Worm (Caenorhabditis elegans): ENCODE measurements around the gene Y94H6A.5.

The Y94H6A.5 gene

ce11 chrIV:2657307-2657706 is 46.5 kb downstream of the Y94H6A.5 start:
- no peak for TF ChIP-seq zag-1 (tag; optimal IDR thresholded peaks at IDR 0.05)
- TF ChIP-seq nhr-11 (tag; optimal IDR thresholded peaks at IDR 0.05) = no peak
- TF ChIP-seq lir-3 (tag; optimal IDR thresholded peaks at IDR 0.05; ENCODE audit: poor library complexity) = no peak
- no peak for TF ChIP-seq swsn-7 (tag; optimal IDR thresholded peaks at IDR 0.05)
- TF ChIP-seq C34B4.2 (tag; optimal IDR thresholded peaks at IDR 0.05) = no peak
- no peak for TF ChIP-seq ama-1 (optimal IDR thresholded peaks at IDR 0.05)
- TF ChIP-seq irx-1 (tag; optimal IDR thresholded peaks at IDR 0.05) = no peak
- peak; percentile 12 for TF ChIP-seq rnt-1 (tag; optimal IDR thresholded peaks at IDR 0.05)
- no peak for TF ChIP-seq nhr-85 (tag)
- TF ChIP-seq hpl-2 (GFP tag; optimal IDR thresholded peaks at IDR 0.05) = no peak
- no peak for TF ChIP-seq ztf-11 (tag; optimal IDR thresholded peaks at IDR 0.05)
- TF ChIP-seq snu-23 (GFP tag; optimal IDR thresholded peaks at IDR 0.05) = peak; percentile 11
- TF ChIP-seq efl-1 (optimal IDR thresholded peaks at IDR 0.05) = peak in 1 of 2 experiments; percentile 15
- TF ChIP-seq efl-1 (GFP tag; optimal IDR thresholded peaks at IDR 0.05 in 1 of 2) = no peak
- TF ChIP-seq aly-2 (tag; optimal IDR thresholded peaks at IDR 0.05) = no peak
- TF ChIP-seq ceh-88 (GFP tag; IDR thresholded peaks at IDR 0.05) = no peak
- no peak for TF ChIP-seq nhr-76 (tag; optimal IDR thresholded peaks at IDR 0.05)
- no peak for TF ChIP-seq nhr-71 (tag; optimal IDR thresholded peaks at IDR 0.05)
- TF ChIP-seq C16A3.4 (tag; optimal IDR thresholded peaks at IDR 0.05) = no peak
- TF ChIP-seq skn-1 (tag; optimal IDR thresholded peaks at IDR 0.05) = no peak
- TF ChIP-seq nhr-28 (tag; optimal IDR thresholded peaks at IDR 0.05) = no peak

DNA sequence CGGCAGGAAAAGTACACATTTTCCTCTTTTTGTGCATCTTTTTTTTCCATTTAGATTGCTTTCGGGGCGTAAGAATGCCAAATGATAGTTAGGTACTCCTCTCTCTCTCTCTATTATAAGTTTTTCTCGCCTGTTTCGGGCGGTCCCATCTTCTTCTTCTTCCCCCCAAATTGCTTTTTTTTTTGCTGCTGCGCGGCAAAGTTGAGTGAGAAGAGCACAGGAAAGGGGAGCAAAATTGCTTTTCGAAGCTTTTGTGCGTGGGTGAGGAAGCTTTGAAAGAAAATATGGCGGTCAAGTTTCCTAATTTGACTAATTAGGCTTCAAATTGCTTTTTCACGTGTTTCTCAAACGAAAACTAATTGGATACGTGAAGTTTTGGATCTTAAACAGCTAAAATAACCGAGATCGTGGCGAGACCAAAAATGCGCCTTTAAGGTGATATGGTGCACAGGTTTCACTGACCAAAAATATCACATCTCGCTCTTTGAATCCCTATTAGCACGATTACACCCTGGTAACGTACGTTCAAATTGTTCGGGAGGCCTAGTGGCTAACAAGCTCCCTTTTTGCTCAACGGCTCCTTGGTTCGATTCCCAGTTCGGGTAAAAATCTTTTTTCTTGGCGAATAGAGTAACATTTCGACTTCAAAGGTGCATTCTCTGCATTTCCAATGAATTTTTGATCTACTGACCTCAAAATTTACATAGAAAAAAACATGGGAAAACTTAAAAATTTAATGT is 47.2 kb downstream of the Y94H6A.5 start:
- no peak for TF ChIP-seq nhr-84 (tag; optimal IDR thresholded peaks at IDR 0.05)
- no peak for TF ChIP-seq ztf-11 (tag; optimal IDR thresholded peaks at IDR 0.05)
- no peak for TF ChIP-seq lin-39 (tag; optimal IDR thresholded peaks at IDR 0.05)
- no peak for TF ChIP-seq vab-15 (tag; optimal IDR thresholded peaks at IDR 0.05)
- TF ChIP-seq nhr-12 (tag; optimal IDR thresholded peaks at IDR 0.05) = no peak
- no peak for TF ChIP-seq ama-1 (optimal IDR thresholded peaks at IDR 0.05)
- TF ChIP-seq ceh-88 (GFP tag; IDR thresholded peaks at IDR 0.05) = no peak
- TF ChIP-seq jun-1 (tag; optimal IDR thresholded peaks at IDR 0.05) = no peak
- no peak for TF ChIP-seq nhr-20 (tag; optimal IDR thresholded peaks at IDR 0.05)
- TF ChIP-seq blmp-1 (tag; optimal IDR thresholded peaks at IDR 0.05) = no peak
- TF ChIP-seq C04F5.9 (tag; optimal IDR thresholded peaks at IDR 0.05) = no peak
- no peak for TF ChIP-seq nhr-47 (tag; optimal IDR thresholded peaks at IDR 0.05)
- TF ChIP-seq fos-1 (tag; optimal IDR thresholded peaks at IDR 0.05) = no peak
- no peak for TF ChIP-seq nhr-85 (tag)
- no peak for TF ChIP-seq lin-13 (GFP tag; optimal IDR thresholded peaks at IDR 0.05)
- TF ChIP-seq snu-23 (GFP tag; optimal IDR thresholded peaks at IDR 0.05) = no peak
- peak; percentile 6 for TF ChIP-seq nhr-71 (tag; optimal IDR thresholded peaks at IDR 0.05)
- TF ChIP-seq mef-2 (tag; optimal IDR thresholded peaks at IDR 0.05) = no peak
- TF ChIP-seq ceh-82 (tag; optimal IDR thresholded peaks at IDR 0.05) = no peak
- TF ChIP-seq swsn-7 (tag; optimal IDR thresholded peaks at IDR 0.05) = no peak
- TF ChIP-seq unc-62 (GFP tag; optimal IDR thresholded peaks at IDR 0.05) = no peak
- peak; percentile 74 for TF ChIP-seq ceh-63 (GFP tag; optimal IDR thresholded peaks at IDR 0.05)
- no peak for TF ChIP-seq irx-1 (tag; optimal IDR thresholded peaks at IDR 0.05)
- TF ChIP-seq fkh-8 (tag; optimal IDR thresholded peaks at IDR 0.05) = no peak
- no peak for TF ChIP-seq nhr-90 (tag; optimal IDR thresholded peaks at IDR 0.05; ENCODE audit: poor library complexity)
- TF ChIP-seq dpl-1 (GFP tag; optimal IDR thresholded peaks at IDR 0.05) = peak in 1 of 3 experiments; percentile 22
- TF ChIP-seq mab-9 (GFP tag; IDR thresholded peaks at IDR 0.05) = no peak
- no peak for TF ChIP-seq pqm-1 (tag; optimal IDR thresholded peaks at IDR 0.05)
- no peak for TF ChIP-seq lin-35 (GFP tag; optimal IDR thresholded peaks at IDR 0.05)
- peak; percentile 75 for TF ChIP-seq lin-14 (GFP tag; optimal IDR thresholded peaks at IDR 0.05)
- no peak for TF ChIP-seq isw-1 (GFP tag; IDR thresholded peaks at IDR 0.05)

Measured in whole organism, L1 larva.